Worm (Caenorhabditis elegans) whole organism, young adult: Measurements from ENCODE around the gene F36H1.12.

Experiments used
- B0261.1 ChIP-seq: sonication (generic microtip); optimal IDR thresholded peaks from 2 replicates; lab custom pipeline; 2016; ENCODE audit warnings: mild to moderate bottlenecking, missing genetic modification characterization, moderate library complexity, missing compliant biosample characterization
- C17E4.6 ChIP-seq: fragments of 200-800 bp; sonication (Bioruptor generic); IDR thresholded peaks from 2 replicates; pipeline ENCODE4 v1.3.6; 2022; ENCODE audit warnings: missing genetic modification reagents, missing genetic modification characterization, missing compliant biosample characterization
- F22D6.2 ChIP-seq: sonication (generic microtip); optimal IDR thresholded peaks from 2 replicates; lab custom pipeline; 2016; ENCODE audit warnings: mild to moderate bottlenecking, missing genetic modification characterization, missing compliant biosample characterization
- F23B12.7 ChIP-seq: sonication (generic microtip); optimal IDR thresholded peaks from 2 replicates; lab custom pipeline; 2017; ENCODE audit warnings: missing genetic modification characterization, mild to moderate bottlenecking, missing compliant biosample characterization, antibody characterized with exemption, moderate library complexity; ENCODE audit not compliant: insufficient read depth
- F39B2.1 ChIP-seq: fragments of 200-800 bp; sonication (Bioruptor generic); IDR thresholded peaks from 2 replicates; pipeline ENCODE4 v1.3.6; 2022; ENCODE audit warnings: missing genetic modification reagents, missing genetic modification characterization, missing compliant biosample characterization
- F55B11.4 ChIP-seq: sonication (generic microtip); optimal IDR thresholded peaks from 2 replicates; lab custom pipeline; 2016; ENCODE audit warnings: missing compliant biosample characterization, missing genetic modification characterization, borderline replicate concordance; ENCODE audit not compliant: insufficient read depth
- F57A8.1 ChIP-seq: fragments of 200-800 bp; sonication (Bioruptor generic); optimal IDR thresholded peaks from 2 replicates; lab custom pipeline; 2018; ENCODE audit warnings: mild to moderate bottlenecking, missing genetic modification characterization, moderate library complexity, missing compliant biosample characterization
- Y56A3A.18 ChIP-seq: fragments of 200-800 bp; sonication (Bioruptor generic); IDR thresholded peaks from 2 replicates; pipeline ENCODE4 v1.3.6; 2022; ENCODE audit warnings: missing genetic modification reagents, missing genetic modification characterization, missing compliant biosample characterization
- Y79H2A.3 ChIP-seq: fragments of 200-800 bp; sonication (Bioruptor generic); conservative IDR thresholded peaks from 2 replicates; pipeline ENCODE4 v1.3.6; 2022; ENCODE audit warnings: missing genetic modification reagents, missing genetic modification characterization, missing compliant biosample characterization
- ZK185.1 ChIP-seq: sonication (generic microtip); optimal IDR thresholded peaks from 2 replicates; lab custom pipeline; 2016; ENCODE audit warnings: mild to moderate bottlenecking, missing genetic modification characterization, missing compliant biosample characterization; ENCODE audit not compliant: poor library complexity, severe bottlenecking
- ama-1 ChIP-seq, 3 experiments: fragments of 150-350 bp in 1 of 3; sonication (generic microtip) in 2 of 3; optimal IDR thresholded peaks; 2 replicates each; lab custom pipeline; 2014 to 2018; ENCODE audit warnings: missing biosample characterization in 2 of 3, missing genetic modification characterization in 2 of 3, missing genetic modification reagents in 2 of 3
- aptf-3 ChIP-seq: fragments of 200-800 bp; sonication (Bioruptor generic); IDR thresholded peaks from 2 replicates; pipeline ENCODE4 v1.3.6; 2022; ENCODE audit warnings: missing genetic modification characterization, missing compliant biosample characterization
- attf-5 ChIP-seq: fragments of 200-800 bp; sonication (Bioruptor generic); optimal IDR thresholded peaks from 2 replicates; lab custom pipeline; 2018; ENCODE audit warnings: mild to moderate bottlenecking, missing genetic modification characterization, missing compliant biosample characterization
- ccch-3 ChIP-seq: fragments of 200-800 bp; sonication (Bioruptor generic); optimal IDR thresholded peaks from 2 replicates; lab custom pipeline; 2018; ENCODE audit warnings: mild to moderate bottlenecking, missing genetic modification characterization, missing compliant biosample characterization
- cebp-1 ChIP-seq, 2 experiments: fragments of 200-800 bp in 1 of 2; sonication (Bioruptor generic) in 1 of 2; sonication (generic microtip) in 1 of 2; IDR thresholded peaks in 1 of 2; optimal IDR thresholded peaks in 1 of 2; 2 replicates each; pipeline versions ENCODE4 v1.3.6 to Lab custom; 2017 to 2022; ENCODE audit warnings: missing compliant biosample characterization in 2 of 2, missing genetic modification characterization in 2 of 2, mild to moderate bottlenecking in 1 of 2, missing genetic modification reagents in 1 of 2, moderate library complexity in 1 of 2
- die-1 ChIP-seq: sonication (generic microtip); optimal IDR thresholded peaks from 2 replicates; lab custom pipeline; 2016; ENCODE audit warnings: missing genotype, mild to moderate bottlenecking, missing genetic modification characterization, missing compliant biosample characterization
- dox-1 ChIP-seq: fragments of 200-800 bp; sonication (Bioruptor generic); IDR thresholded peaks from 2 replicates; pipeline ENCODE4 v1.3.6; 2022; ENCODE audit warnings: missing genetic modification reagents, missing genetic modification characterization, missing compliant biosample characterization
- dpff-1 ChIP-seq: sonication (generic microtip); optimal IDR thresholded peaks from 2 replicates; lab custom pipeline; 2017; ENCODE audit warnings: mild to moderate bottlenecking, missing genetic modification characterization, missing compliant biosample characterization
- egl-44 ChIP-seq: fragments of 200-800 bp; sonication (Bioruptor generic); IDR thresholded peaks from 2 replicates; pipeline ENCODE4 v1.3.6; 2022; ENCODE audit warnings: missing genetic modification reagents, missing genetic modification characterization, missing compliant biosample characterization
- ekl-4 ChIP-seq: fragments of 200-800 bp; sonication (Bioruptor generic); IDR thresholded peaks from 2 replicates; pipeline ENCODE4 v1.3.6; 2022; ENCODE audit warnings: missing genetic modification reagents, missing genetic modification characterization, missing compliant biosample characterization
- ets-4 ChIP-seq: fragments of 200-800 bp; sonication (Bioruptor generic); optimal IDR thresholded peaks from 2 replicates; lab custom pipeline; 2018; ENCODE audit warnings: mild to moderate bottlenecking, missing genetic modification characterization, missing compliant biosample characterization
- hlh-12 ChIP-seq: sonication (generic microtip); optimal IDR thresholded peaks from 2 replicates; lab custom pipeline; 2016; ENCODE audit warnings: missing genetic modification characterization, missing compliant biosample characterization
- hlh-26 ChIP-seq: fragments of 200-800 bp; sonication (Bioruptor generic); conservative IDR thresholded peaks from 2 replicates; pipeline ENCODE4 v1.3.6; 2022; ENCODE audit warnings: missing genetic modification reagents, missing genetic modification characterization, missing compliant biosample characterization
- hmg-20 ChIP-seq: fragments of 200-800 bp; sonication (Bioruptor generic); IDR thresholded peaks from 2 replicates; pipeline ENCODE4 v1.3.6; 2022; ENCODE audit warnings: missing genetic modification reagents, missing genetic modification characterization, missing compliant biosample characterization
- lag-1 ChIP-seq: fragments of 200-800 bp; sonication (Bioruptor generic); IDR thresholded peaks from 2 replicates; pipeline ENCODE4 v1.3.6; 2022; ENCODE audit warnings: missing genetic modification reagents, missing genetic modification characterization, missing compliant biosample characterization
- let-526 ChIP-seq: fragments of 200-800 bp; sonication (Bioruptor generic); IDR thresholded peaks from 2 replicates; pipeline ENCODE4 v1.3.6; 2022; ENCODE audit warnings: missing genetic modification reagents, missing genetic modification characterization, missing compliant biosample characterization
- lin-26 ChIP-seq: fragments of 200-800 bp; sonication (Bioruptor generic); IDR thresholded peaks from 2 replicates; pipeline ENCODE4 v1.3.6; 2022; ENCODE audit warnings: missing genetic modification reagents, missing genetic modification characterization, missing compliant biosample characterization
- lin-40 ChIP-seq: sonication (generic microtip); optimal IDR thresholded peaks from 2 replicates; lab custom pipeline; 2016; ENCODE audit warnings: missing genetic modification characterization, mild to moderate bottlenecking, missing compliant biosample characterization, missing genotype, missing genetic modification reagents
- lir-1 ChIP-seq: fragments of 200-800 bp; sonication (Bioruptor generic); conservative IDR thresholded peaks from 2 replicates; pipeline ENCODE4 v1.3.6; 2022; ENCODE audit warnings: missing genetic modification reagents, missing genetic modification characterization, missing compliant biosample characterization
- lsy-27 ChIP-seq: sonication (generic microtip); optimal IDR thresholded peaks from 2 replicates; lab custom pipeline; 2017; ENCODE audit warnings: missing genetic modification characterization, mild to moderate bottlenecking, missing compliant biosample characterization, antibody characterized with exemption, missing genotype, borderline replicate concordance; ENCODE audit not compliant: insufficient read depth
- madf-10 ChIP-seq: sonication (generic microtip); optimal IDR thresholded peaks from 2 replicates; lab custom pipeline; 2016; ENCODE audit warnings: mild to moderate bottlenecking, missing genetic modification characterization, missing compliant biosample characterization
- madf-3 ChIP-seq: fragments of 200-800 bp; sonication (Bioruptor generic); IDR thresholded peaks from 2 replicates; pipeline ENCODE4 v1.3.6; 2022; ENCODE audit warnings: missing genetic modification reagents, missing genetic modification characterization, missing compliant biosample characterization
- mcd-1 ChIP-seq: fragments of 200-800 bp; sonication (Bioruptor generic); IDR thresholded peaks from 2 replicates; pipeline ENCODE4 v1.3.6; 2022; ENCODE audit warnings: missing genetic modification reagents, missing genetic modification characterization, missing compliant biosample characterization
- mxl-1 ChIP-seq: sonication (generic microtip); optimal IDR thresholded peaks from 2 replicates; lab custom pipeline; 2016; ENCODE audit warnings: missing genetic modification characterization, missing compliant biosample characterization
- nfya-2 ChIP-seq: fragments of 200-800 bp; sonication (Bioruptor generic); IDR thresholded peaks from 2 replicates; pipeline ENCODE4 v1.3.6; 2022; ENCODE audit warnings: missing genetic modification reagents, missing genetic modification characterization, missing compliant biosample characterization
- nfyb-1 ChIP-seq: fragments of 200-800 bp; sonication (Bioruptor generic); IDR thresholded peaks from 2 replicates; pipeline ENCODE4 v1.3.6; 2022; ENCODE audit warnings: missing genetic modification reagents, missing genetic modification characterization, missing compliant biosample characterization
- nhr-120 ChIP-seq: fragments of 200-800 bp; sonication (Bioruptor generic); IDR thresholded peaks from 2 replicates; pipeline ENCODE4 v1.3.6; 2022; ENCODE audit warnings: missing genetic modification characterization, missing compliant biosample characterization
- nhr-27 ChIP-seq: fragments of 200-800 bp; sonication (Bioruptor generic); optimal IDR thresholded peaks from 2 replicates; lab custom pipeline; 2018; ENCODE audit warnings: mild to moderate bottlenecking, missing genetic modification characterization, moderate library complexity, missing compliant biosample characterization
- pbrm-1 ChIP-seq: fragments of 200-800 bp; sonication (Bioruptor generic); IDR thresholded peaks from 2 replicates; pipeline ENCODE4 v1.3.6; 2022; ENCODE audit warnings: missing genetic modification reagents, missing genetic modification characterization, missing compliant biosample characterization
- rpc-1 ChIP-seq, 2 experiments: fragments of 150-350 bp in 1 of 2; sonication (generic microtip) in 1 of 2; optimal IDR thresholded peaks; 2 replicates each; lab custom pipeline; 2014 to 2018; ENCODE audit warnings: missing biosample characterization in 1 of 2, missing genetic modification characterization in 1 of 2, missing genetic modification reagents in 1 of 2, missing genotype in 1 of 2
- sea-2 ChIP-seq: fragments of 200-800 bp; sonication (Bioruptor generic); IDR thresholded peaks from 2 replicates; pipeline ENCODE4 v1.3.6; 2022; ENCODE audit warnings: missing genetic modification characterization, missing compliant biosample characterization
- snpc-1.3 ChIP-seq: sonication (generic microtip); optimal IDR thresholded peaks from 2 replicates; lab custom pipeline; 2017; ENCODE audit warnings: missing genetic modification characterization, mild to moderate bottlenecking, missing compliant biosample characterization, antibody characterized with exemption, moderate library complexity, missing genotype, missing genetic modification reagents; ENCODE audit not compliant: insufficient read depth
- snpc-3.4 ChIP-seq: sonication (generic microtip); optimal IDR thresholded peaks from 2 replicates; lab custom pipeline; 2017; ENCODE audit warnings: missing genetic modification characterization, mild to moderate bottlenecking, missing compliant biosample characterization, antibody characterized with exemption, moderate library complexity, missing genotype, missing genetic modification reagents
- tbp1 ChIP-seq: fragments of 200-800 bp; sonication (Bioruptor generic); optimal IDR thresholded peaks from 2 replicates; lab custom pipeline; 2018; ENCODE audit warnings: mild to moderate bottlenecking, missing genetic modification characterization, missing compliant biosample characterization
- tbx-9 ChIP-seq: sonication (generic microtip); optimal IDR thresholded peaks from 2 replicates; lab custom pipeline; 2016; ENCODE audit warnings: borderline replicate concordance, missing genetic modification characterization, inconsistent platforms, missing compliant biosample characterization

The F36H1.12 gene

ce11 chrIV:11025941-11026340 lies 27.6 kb downstream of the F36H1.12 start (continued):
- no peak for TF ChIP-seq F39B2.1
- no peak for TF ChIP-seq ccch-3 (GFP tag; lab: Kevin White, UChicago)
- peak; percentile 87 for TF ChIP-seq madf-3 (GFP tag; lab: Robert Waterston, UW)
- TF ChIP-seq lin-26, result peak; percentile 99
- TF ChIP-seq C17E4.6, result peak; percentile 43; the same call in 1 of the 2 replicates
- peak; percentile 33 for TF ChIP-seq lsy-27 (tag; lab: Kevin White, UChicago)
- TF ChIP-seq lir-1 (GFP tag; lab: Robert Waterston, UW), result peak; percentile 63; the same call in 1 of the 2 replicates
- TF ChIP-seq ama-1 (optimal IDR thresholded peaks at IDR 0.05; lab: Kevin White, UChicago), result peak; percentile 55
- peak; percentile 41 to 76 for TF ChIP-seq ama-1 (GFP tag; optimal IDR thresholded peaks at IDR 0.05; lab: Kevin White, UChicago)
- TF ChIP-seq Y56A3A.18, result 0 out of 2 replicates have a peak, but pooled peaks have one; percentile 43
- peak; percentile 64 for TF ChIP-seq snpc-1.3 (tag; lab: Kevin White, UChicago)
- TF ChIP-seq mxl-1 (tag; lab: Kevin White, UChicago), result peak; percentile 95
- TF ChIP-seq nfyb-1 (GFP tag; lab: Robert Waterston, UW), result peak; percentile 87
- TF ChIP-seq aptf-3 (GFP tag; lab: Robert Waterston, UW), result peak; percentile 85; the same call in 1 of the 2 replicates
- peak; percentile 93 for TF ChIP-seq dox-1 (GFP tag; lab: Robert Waterston, UW)
- peak; percentile 80 for TF ChIP-seq rpc-1 (optimal IDR thresholded peaks at IDR 0.05; lab: Kevin White, UChicago)
- peak; percentile 99 for TF ChIP-seq rpc-1 (tag; optimal IDR thresholded peaks at IDR 0.05; lab: Kevin White, UChicago)
- TF ChIP-seq nfya-2 (GFP tag; lab: Robert Waterston, UW), result no peak
- no peak for TF ChIP-seq lin-40 (tag; lab: Kevin White, UChicago)
- peak; percentile 89 for TF ChIP-seq pbrm-1
- peak; percentile 98 for TF ChIP-seq tbp1
- peak; percentile 73 for TF ChIP-seq hmg-20 (GFP tag; lab: Robert Waterston, UW)
- TF ChIP-seq F22D6.2 (tag; lab: Kevin White, UChicago), result peak; percentile 13
- TF ChIP-seq let-526 (GFP tag; lab: Robert Waterston, UW), result peak; percentile 85
- no peak for TF ChIP-seq F55B11.4
- peak; percentile 78; the same call in 1 of the 2 replicates for TF ChIP-seq egl-44 (GFP tag; lab: Robert Waterston, UW)
- peak; percentile 79; the same call in 1 of the 2 replicates for TF ChIP-seq Y79H2A.3 (GFP tag; lab: Robert Waterston, UW)
- peak; percentile 88 for TF ChIP-seq tbx-9
- TF ChIP-seq ekl-4 (GFP tag; lab: Robert Waterston, UW), result peak; percentile 88
- TF ChIP-seq ets-4 (GFP tag; lab: Kevin White, UChicago), result peak; percentile 62
- peak; percentile 97 for TF ChIP-seq die-1
- peak; percentile 75; the same call in 1 of the 2 replicates for TF ChIP-seq hlh-26 (GFP tag; lab: Robert Waterston, UW)
- peak; percentile 79; the same call in 1 of the 2 replicates for TF ChIP-seq sea-2 (GFP tag; lab: Robert Waterston, UW)
- TF ChIP-seq F23B12.7 (tag; lab: Kevin White, UChicago), result peak; percentile 49
- peak; percentile 89 for TF ChIP-seq B0261.1 (tag; lab: Kevin White, UChicago)
- no peak for TF ChIP-seq nhr-120 (GFP tag; lab: Robert Waterston, UW)
- peak; percentile 84 for TF ChIP-seq nhr-27 (tag; lab: Kevin White, UChicago)
- peak; percentile 86 for TF ChIP-seq dpff-1 (tag; lab: Kevin White, UChicago)
- peak; percentile 87 for TF ChIP-seq attf-5 (GFP tag; lab: Kevin White, UChicago)
- TF ChIP-seq madf-10 (tag; lab: Kevin White, UChicago), result peak; percentile 73
- peak; percentile 88 for TF ChIP-seq ZK185.1
- peak; percentile 95 for TF ChIP-seq F57A8.1
- TF ChIP-seq mcd-1, result peak; percentile 71
- peak; percentile 86 for TF ChIP-seq snpc-3.4
- TF ChIP-seq hlh-12 (tag; lab: Kevin White, UChicago), result peak; percentile 81
- no peak for TF ChIP-seq lag-1 (GFP tag; lab: Robert Waterston, UW)
- peak; percentile 56; the same call in 1 of the 2 replicates for TF ChIP-seq cebp-1 (GFP tag; IDR thresholded peaks at IDR 0.05; lab: Robert Waterston, UW)
- TF ChIP-seq cebp-1 (tag; optimal IDR thresholded peaks at IDR 0.05; lab: Kevin White, UChicago), result peak; percentile 81
